Worm (Caenorhabditis elegans) whole organism, L4 larva: ENCODE results near the gene nstp-5.

Source experiments
- F37D6.2 ChIP-seq: sonication (generic microtip); optimal IDR thresholded peaks from 2 replicates; lab custom pipeline; 2016; ENCODE audit warnings: mild to moderate bottlenecking, missing genetic modification characterization, missing compliant biosample characterization
- F49E8.2 ChIP-seq: sonication (generic microtip); optimal IDR thresholded peaks from 2 replicates; lab custom pipeline; 2016; ENCODE audit warnings: missing compliant biosample characterization, mild to moderate bottlenecking, missing genetic modification characterization, borderline replicate concordance
- T20F7.1 ChIP-seq: fragments of 200-800 bp; sonication (Bioruptor generic); optimal IDR thresholded peaks from 2 replicates; lab custom pipeline; 2018; ENCODE audit warnings: mild to moderate bottlenecking, missing genetic modification characterization, missing compliant biosample characterization
- Y48G9A.11 ChIP-seq: fragments of 200-800 bp; sonication (Bioruptor generic); IDR thresholded peaks from 2 replicates; pipeline ENCODE4 v1.3.6; 2022; ENCODE audit warnings: missing genetic modification reagents, missing genetic modification characterization, missing compliant biosample characterization
- Y5F2A.4 ChIP-seq: fragments of 200-800 bp; sonication (Bioruptor generic); optimal IDR thresholded peaks from 2 replicates; lab custom pipeline; 2018; ENCODE audit warnings: mild to moderate bottlenecking, missing genetic modification characterization, missing compliant biosample characterization
- Y75B8A.6 ChIP-seq: fragments of 200-800 bp; sonication (Bioruptor generic); IDR thresholded peaks from 2 replicates; pipeline ENCODE4 v1.3.6; 2022; ENCODE audit warnings: missing genetic modification reagents, missing genetic modification characterization, missing compliant biosample characterization
- attf-4 ChIP-seq: sonication (generic microtip); optimal IDR thresholded peaks from 3 replicates; lab custom pipeline; 2017; ENCODE audit warnings: missing biosample characterization, missing genetic modification characterization
- ceh-20 ChIP-seq: fragments of 200-800 bp; sonication (Bioruptor generic); IDR thresholded peaks from 2 replicates; pipeline ENCODE4 v1.3.6; 2022; ENCODE audit warnings: missing genetic modification reagents, missing genetic modification characterization, missing compliant biosample characterization
- cey-2 ChIP-seq: sonication (generic microtip); optimal IDR thresholded peaks from 3 replicates; lab custom pipeline; 2017; ENCODE audit warnings: missing genetic modification characterization, mild to moderate bottlenecking, missing compliant biosample characterization, antibody characterized with exemption, borderline replicate concordance; ENCODE audit not compliant: insufficient read depth
- daf-16 ChIP-seq, 3 experiments: sonication (generic microtip); optimal IDR thresholded peaks; 2 replicates each; lab custom pipeline; 2016 to 2017; ENCODE audit warnings: missing genetic modification characterization in 3 of 3, missing genetic modification reagents in 3 of 3, mild to moderate bottlenecking in 2 of 3, missing compliant biosample characterization in 2 of 3, missing biosample characterization in 1 of 3, moderate library complexity in 1 of 3
- dmd-6 ChIP-seq: fragments of 200-800 bp; sonication (Bioruptor generic); IDR thresholded peaks from 2 replicates; pipeline ENCODE4 v1.3.6; 2022; ENCODE audit warnings: missing genetic modification reagents, missing genetic modification characterization, missing compliant biosample characterization
- dve-1 ChIP-seq: sonication (generic microtip); optimal IDR thresholded peaks from 2 replicates; lab custom pipeline; 2017; ENCODE audit warnings: antibody characterized with exemption, mild to moderate bottlenecking, missing genetic modification characterization, missing compliant biosample characterization; ENCODE audit not compliant: insufficient read depth
- egl-43 ChIP-seq: fragments of 200-800 bp; sonication (Bioruptor generic); IDR thresholded peaks from 2 replicates; pipeline ENCODE4 v1.3.6; 2022; ENCODE audit warnings: missing genetic modification reagents, missing genetic modification characterization, missing compliant biosample characterization
- fkh-10 ChIP-seq: fragments of 150-350 bp; optimal IDR thresholded peaks from 2 replicates; lab custom pipeline; 2014; ENCODE audit warnings: missing biosample characterization, missing genetic modification reagents, missing genetic modification characterization
- fos-1 ChIP-seq: fragments of 150-350 bp; optimal IDR thresholded peaks from 2 replicates; lab custom pipeline; 2014; ENCODE audit warnings: missing biosample characterization, missing genetic modification characterization
- hlh-11 ChIP-seq: fragments of 200-800 bp; sonication (Bioruptor generic); optimal IDR thresholded peaks from 2 replicates; lab custom pipeline; 2018; ENCODE audit warnings: mild to moderate bottlenecking, missing genetic modification characterization, missing compliant biosample characterization
- hlh-30 ChIP-seq: sonication (generic microtip); optimal IDR thresholded peaks from 2 replicates; lab custom pipeline; 2017; ENCODE audit warnings: antibody characterized with exemption, mild to moderate bottlenecking, missing genetic modification characterization, missing compliant biosample characterization; ENCODE audit not compliant: insufficient read depth
- jun-1 ChIP-seq: fragments of 150-350 bp; optimal IDR thresholded peaks from 2 replicates; lab custom pipeline; 2014; ENCODE audit warnings: missing biosample characterization, missing genetic modification reagents, missing genetic modification characterization
- lim-7 ChIP-seq: fragments of 200-800 bp; sonication (Bioruptor generic); IDR thresholded peaks from 2 replicates; pipeline ENCODE4 v1.3.6; 2022; ENCODE audit warnings: missing genetic modification characterization, missing compliant biosample characterization
- lin-1 ChIP-seq: fragments of 200-800 bp; sonication (Bioruptor generic); IDR thresholded peaks from 2 replicates; pipeline ENCODE4 v1.3.6; 2022; ENCODE audit warnings: missing genetic modification reagents, missing genetic modification characterization, missing compliant biosample characterization
- lsy-2 ChIP-seq, 2 experiments: fragments of 150-350 bp in 1 of 2; sonication (generic microtip) in 1 of 2; optimal IDR thresholded peaks; 2 replicates each; lab custom pipeline; 2014 to 2017; ENCODE audit warnings: missing biosample characterization in 2 of 2, missing genetic modification characterization in 2 of 2
- madf-5 ChIP-seq, 2 experiments: fragments of 200-800 bp; sonication (Bioruptor generic); IDR thresholded peaks; 2 replicates each; pipeline ENCODE4 v1.3.6; 2022; ENCODE audit warnings: missing compliant biosample characterization in 2 of 2, missing genetic modification characterization in 2 of 2
- mdl-1 ChIP-seq, 2 experiments: fragments of 150-350 bp in 1 of 2; sonication (generic microtip) in 1 of 2; optimal IDR thresholded peaks; 2 replicates each; lab custom pipeline; 2014 to 2017; ENCODE audit warnings: missing biosample characterization in 2 of 2, missing genetic modification characterization in 2 of 2
- mep-1 ChIP-seq: fragments of 150-350 bp; sonication (generic microtip); optimal IDR thresholded peaks from 3 replicates; lab custom pipeline; 2014; ENCODE audit warnings: missing biosample characterization, missing genetic modification characterization
- mxl-2 ChIP-seq: fragments of 200-800 bp; sonication (Bioruptor generic); conservative IDR thresholded peaks from 2 replicates; pipeline ENCODE4 v1.3.6; 2022; ENCODE audit warnings: missing genetic modification reagents, missing genetic modification characterization, missing compliant biosample characterization
- nhr-10 ChIP-seq: fragments of 150-350 bp; optimal IDR thresholded peaks from 2 replicates; lab custom pipeline; 2014; ENCODE audit warnings: missing biosample characterization, missing genetic modification characterization
- nhr-102 ChIP-seq: sonication (generic microtip); optimal IDR thresholded peaks from 2 replicates; lab custom pipeline; 2016; ENCODE audit warnings: mild to moderate bottlenecking, missing genetic modification characterization, moderate library complexity, missing compliant biosample characterization
- nhr-25 ChIP-seq: sonication (generic microtip); optimal IDR thresholded peaks from 2 replicates; lab custom pipeline; 2017; ENCODE audit warnings: missing genetic modification characterization, mild to moderate bottlenecking, missing compliant biosample characterization, antibody characterized with exemption, moderate library complexity, borderline replicate concordance; ENCODE audit not compliant: insufficient read depth
- nhr-28 ChIP-seq: fragments of 150-350 bp; optimal IDR thresholded peaks from 2 replicates; lab custom pipeline; 2014; ENCODE audit warnings: missing biosample characterization, missing genetic modification characterization
- nhr-48 ChIP-seq: sonication (generic microtip); optimal IDR thresholded peaks from 2 replicates; lab custom pipeline; 2016; ENCODE audit warnings: mild to moderate bottlenecking, missing genetic modification characterization, missing compliant biosample characterization
- nhr-6 ChIP-seq: fragments of 150-350 bp; optimal IDR thresholded peaks from 2 replicates; lab custom pipeline; 2014; ENCODE audit warnings: missing biosample characterization, missing genetic modification characterization
- nhr-77 ChIP-seq: fragments of 150-350 bp; optimal IDR thresholded peaks from 2 replicates; lab custom pipeline; 2014; ENCODE audit warnings: missing biosample characterization, missing genetic modification characterization
- pha-4 ChIP-seq, 2 experiments: fragments of 150-350 bp in 1 of 2; fragments of 200-800 bp in 1 of 2; sonication (Bioruptor generic) in 1 of 2; IDR thresholded peaks in 1 of 2; optimal IDR thresholded peaks in 1 of 2; 2 replicates each; pipeline versions ENCODE4 v1.3.6 to Lab custom; 2014 to 2022; ENCODE audit warnings: missing genetic modification characterization in 2 of 2, missing genetic modification reagents in 2 of 2, missing biosample characterization in 1 of 2, missing compliant biosample characterization in 1 of 2
- php-3 ChIP-seq: fragments of 200-800 bp; sonication (Bioruptor generic); IDR thresholded peaks from 2 replicates; pipeline ENCODE4 v1.3.6; 2022; ENCODE audit warnings: missing genetic modification reagents, missing genetic modification characterization, missing compliant biosample characterization
- pqm-1 ChIP-seq: sonication (generic microtip); optimal IDR thresholded peaks from 2 replicates; lab custom pipeline; 2017; ENCODE audit warnings: missing biosample characterization, missing genetic modification characterization
- saeg-2 ChIP-seq: fragments of 200-800 bp; sonication (Bioruptor generic); IDR thresholded peaks from 2 replicates; pipeline ENCODE4 v1.3.6; 2022; ENCODE audit warnings: missing genetic modification reagents, missing genetic modification characterization, missing compliant biosample characterization
- sdz-12 ChIP-seq: fragments of 200-800 bp; sonication (Bioruptor generic); optimal IDR thresholded peaks from 2 replicates; lab custom pipeline; 2018; ENCODE audit warnings: mild to moderate bottlenecking, missing genetic modification characterization, missing compliant biosample characterization
- snpc-4 ChIP-seq: fragments of 150-350 bp; optimal IDR thresholded peaks from 2 replicates; lab custom pipeline; 2014; ENCODE audit warnings: missing biosample characterization, missing genetic modification characterization
- spr-3 ChIP-seq: fragments of 200-800 bp; sonication (Bioruptor generic); optimal IDR thresholded peaks from 2 replicates; lab custom pipeline; 2018; ENCODE audit warnings: mild to moderate bottlenecking, missing genetic modification characterization, missing compliant biosample characterization
- tra-1 ChIP-seq: fragments of 200-800 bp; sonication (Bioruptor generic); IDR thresholded peaks from 2 replicates; pipeline ENCODE4 v1.3.6; 2022; ENCODE audit warnings: missing genetic modification reagents, missing genetic modification characterization, missing compliant biosample characterization
- unc-62 ChIP-seq, 3 experiments: fragments of 150-350 bp in 1 of 3; sonication (generic microtip); optimal IDR thresholded peaks in 2 of 3; peaks in 1 of 3; 1 replicate in 1 of 3; 2 replicates in 2 of 3; lab custom pipeline; 2014 to 2017; ENCODE audit warnings: missing biosample characterization in 3 of 3, missing genetic modification characterization in 3 of 3, missing genetic modification reagents in 3 of 3, missing genotype in 1 of 3
- zip-2 ChIP-seq: fragments of 150-350 bp; optimal IDR thresholded peaks from 2 replicates; lab custom pipeline; 2014; ENCODE audit warnings: missing biosample characterization, missing genetic modification characterization
- ztf-7 ChIP-seq: fragments of 150-350 bp; optimal IDR thresholded peaks from 2 replicates; lab custom pipeline; 2014; ENCODE audit warnings: missing biosample characterization, missing genetic modification characterization

nstp-5 gene

DNA sequence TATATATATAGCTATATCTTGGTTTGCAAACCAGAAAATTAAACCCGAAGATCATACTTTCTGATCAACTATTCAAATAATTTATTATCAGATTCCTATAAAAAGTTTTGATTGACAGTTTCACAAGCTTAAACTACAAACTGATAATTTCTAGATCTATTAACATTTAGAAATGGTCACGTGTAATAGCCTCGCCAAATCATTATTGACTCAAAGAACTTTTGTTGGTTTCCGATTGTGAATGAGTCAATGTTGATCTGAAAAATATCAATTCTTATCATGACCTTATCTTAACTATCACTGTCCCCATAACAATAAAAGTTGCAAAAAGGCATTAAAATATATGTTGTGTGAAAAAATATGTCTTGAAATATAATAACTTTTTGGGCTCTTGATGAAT lies 13.2 kb upstream of the nstp-5 start:
- TF ChIP-seq hlh-11 (tag; lab: Kevin White, UChicago): peak; percentile 88
- peak in 1 of 2 experiments; percentile 69 for TF ChIP-seq mdl-1 (tag; optimal IDR thresholded peaks at IDR 0.05; lab: Kevin White, UChicago)
- peak; percentile 52 for TF ChIP-seq T20F7.1 (GFP tag; lab: Kevin White, UChicago)
- no peak for TF ChIP-seq sdz-12 (GFP tag; lab: Kevin White, UChicago)
- TF ChIP-seq Y75B8A.6 (GFP tag; lab: Robert Waterston, UW): no peak
- TF ChIP-seq fos-1: peak; percentile 17
- TF ChIP-seq zip-2: no peak
- no peak for TF ChIP-seq F49E8.2 (tag; lab: Kevin White, UChicago)
- TF ChIP-seq mxl-2 (GFP tag; lab: Robert Waterston, UW): no peak
- TF ChIP-seq lin-1 (GFP tag; lab: Robert Waterston, UW): peak; percentile 94
- no peak for TF ChIP-seq Y5F2A.4 (GFP tag; lab: Kevin White, UChicago)
- peak; percentile 83 for TF ChIP-seq nhr-77 (tag; lab: Kevin White, UChicago)
- TF ChIP-seq daf-16 (GFP tag; optimal IDR thresholded peaks at IDR 0.05; lab: Kevin White, UChicago): peak in 1 of 2 experiments; percentile 57
- peak; percentile 98 for TF ChIP-seq daf-16 (tag; optimal IDR thresholded peaks at IDR 0.05; lab: Kevin White, UChicago)
- peak; percentile 70; the same call in 1 of the 2 replicates for TF ChIP-seq saeg-2
- peak; percentile 32 for TF ChIP-seq hlh-30
- peak; percentile 57 for TF ChIP-seq mep-1
- no peak for TF ChIP-seq lim-7
- TF ChIP-seq nhr-25 (tag; lab: Kevin White, UChicago): no peak
- TF ChIP-seq madf-5 (GFP tag; IDR thresholded peaks at IDR 0.05; lab: Robert Waterston, UW): no peak
- TF ChIP-seq nhr-6 (tag; lab: Kevin White, UChicago): peak; percentile 87
- no peak for TF ChIP-seq pha-4 (GFP tag; IDR thresholded peaks at IDR 0.05; lab: Robert Waterston, UW)
- peak; percentile 63 for TF ChIP-seq pha-4 (tag; optimal IDR thresholded peaks at IDR 0.05; lab: Kevin White, UChicago)
- peak; percentile 99 for TF ChIP-seq php-3 (GFP tag; lab: Robert Waterston, UW)
- peak; percentile 83 for TF ChIP-seq tra-1
- TF ChIP-seq dve-1 (tag; lab: Kevin White, UChicago): peak; percentile 99
- peak; percentile 98 for TF ChIP-seq dmd-6 (GFP tag; lab: Robert Waterston, UW)
- peak; percentile 71 for TF ChIP-seq pqm-1 (tag; lab: Kevin White, UChicago)
- peak; percentile 91 for TF ChIP-seq nhr-48
- peak in 1 of 2 experiments; percentile 67 for TF ChIP-seq unc-62 (GFP tag; optimal IDR thresholded peaks at IDR 0.05 in 1 of 2; lab: Kevin White, UChicago)
- TF ChIP-seq unc-62 (tag; optimal IDR thresholded peaks at IDR 0.05; lab: Kevin White, UChicago): no peak
- peak; percentile 90 for TF ChIP-seq nhr-28
- peak in 1 of 2 experiments; percentile 42 for TF ChIP-seq lsy-2 (tag; optimal IDR thresholded peaks at IDR 0.05; lab: Kevin White, UChicago)
- peak; percentile 91 for TF ChIP-seq nhr-102 (tag; lab: Kevin White, UChicago)
- TF ChIP-seq ceh-20 (GFP tag; lab: Robert Waterston, UW): 0 out of 2 replicates have a peak, but pooled peaks have one; percentile 28

DNA sequence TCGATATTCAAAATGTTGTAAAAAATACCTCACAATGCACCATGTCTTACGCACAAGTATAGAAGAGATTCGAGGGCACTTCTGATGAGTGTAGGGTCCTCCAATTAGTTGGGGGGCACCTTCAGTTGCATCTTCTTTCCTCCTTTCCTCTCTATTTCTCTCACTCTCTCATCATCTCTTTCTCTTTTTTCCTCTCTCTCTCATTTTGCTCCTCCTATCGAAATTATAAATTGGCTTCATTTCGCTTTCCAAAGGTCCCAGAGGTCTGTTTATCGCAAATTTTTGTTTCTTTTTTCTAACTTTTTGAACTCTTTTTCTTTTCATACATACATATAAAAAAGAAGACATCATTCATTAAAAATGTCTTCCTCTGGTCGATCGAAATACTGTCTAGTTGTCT lies 12.5 kb upstream of the nstp-5 start:
- no peak for TF ChIP-seq nhr-10
- no peak for TF ChIP-seq jun-1 (tag; lab: Kevin White, UChicago)
- no peak for TF ChIP-seq F49E8.2 (tag; lab: Kevin White, UChicago)
- TF ChIP-seq attf-4 (tag; lab: Kevin White, UChicago): no peak
- TF ChIP-seq snpc-4 (tag; lab: Kevin White, UChicago): no peak
- no peak for TF ChIP-seq sdz-12 (GFP tag; lab: Kevin White, UChicago)
- no peak for TF ChIP-seq nhr-102 (tag; lab: Kevin White, UChicago)
- no peak for TF ChIP-seq nhr-28
- no peak for TF ChIP-seq nhr-6 (tag; lab: Kevin White, UChicago)
- TF ChIP-seq spr-3 (GFP tag; lab: Kevin White, UChicago): no peak
- TF ChIP-seq egl-43 (GFP tag; lab: Robert Waterston, UW): no peak
- TF ChIP-seq madf-5 (GFP tag; IDR thresholded peaks at IDR 0.05; lab: Robert Waterston, UW): no peak
- TF ChIP-seq cey-2 (tag; lab: Kevin White, UChicago): no peak
- no peak for TF ChIP-seq Y48G9A.11
- no peak for TF ChIP-seq ztf-7 (tag; lab: Kevin White, UChicago)
- no peak for TF ChIP-seq fkh-10 (GFP tag; lab: Kevin White, UChicago)
- TF ChIP-seq F37D6.2 (tag; lab: Kevin White, UChicago): no peak
- TF ChIP-seq zip-2: no peak
- TF ChIP-seq php-3 (GFP tag; lab: Robert Waterston, UW): no peak
- no peak for TF ChIP-seq daf-16 (GFP tag; optimal IDR thresholded peaks at IDR 0.05; lab: Kevin White, UChicago)
- TF ChIP-seq daf-16 (tag; optimal IDR thresholded peaks at IDR 0.05; lab: Kevin White, UChicago): no peak
- TF ChIP-seq, all 104 proteins: peak for 0
